Worm (Caenorhabditis elegans): ENCODE results near the gene clec-186.

clec-186 gene

ce11 chrIV:12834417-12834731, 31.5 kb upstream of the clec-186 start:
- TF ChIP-seq tra-4 (tag; optimal IDR thresholded peaks at IDR 0.05) = no peak
- TF ChIP-seq hnd-1 (tag; optimal IDR thresholded peaks at IDR 0.05) = no peak
- no peak for TF ChIP-seq tbx-37 (GFP tag; conservative IDR thresholded peaks at IDR 0.05)
- TF ChIP-seq B0310.2 (tag; optimal IDR thresholded peaks at IDR 0.05) = no peak
- no peak for TF ChIP-seq pes-1 (GFP tag; IDR thresholded peaks at IDR 0.05)
- no peak for TF ChIP-seq tbx-11 (GFP tag; IDR thresholded peaks at IDR 0.05)
- TF ChIP-seq scrt-1 (GFP tag; IDR thresholded peaks at IDR 0.05) = no peak
- no peak for TF ChIP-seq hmg-4 (GFP tag; optimal IDR thresholded peaks at IDR 0.05)
- no peak for TF ChIP-seq aly-1 (tag; optimal IDR thresholded peaks at IDR 0.05)
- no peak for TF ChIP-seq sea-1 (GFP tag; conservative IDR thresholded peaks at IDR 0.05)
- TF ChIP-seq ets-7 (tag; optimal IDR thresholded peaks at IDR 0.05) = no peak
- TF ChIP-seq flt-1 (GFP tag; IDR thresholded peaks at IDR 0.05) = no peak
- no peak for TF ChIP-seq ceh-13 (GFP tag; optimal IDR thresholded peaks at IDR 0.05)
- no peak for TF ChIP-seq ama-1 (optimal IDR thresholded peaks at IDR 0.05)
- no peak for TF ChIP-seq ceh-36 (tag; optimal IDR thresholded peaks at IDR 0.05)
- TF ChIP-seq F13C5.2 (tag; optimal IDR thresholded peaks at IDR 0.05) = no peak

- TF ChIP-seq ama-1 (optimal IDR thresholded peaks at IDR 0.05) (no peak), hmbx-1 (tag; optimal IDR thresholded peaks at IDR 0.05) (no peak), flt-1 (GFP tag; IDR thresholded peaks at IDR 0.05) (no peak), aly-1 (tag; optimal IDR thresholded peaks at IDR 0.05) (no peak), hnd-1 (tag; optimal IDR thresholded peaks at IDR 0.05) (no peak), F13C5.2 (tag; optimal IDR thresholded peaks at IDR 0.05) (no peak), B0310.2 (tag; optimal IDR thresholded peaks at IDR 0.05) (no peak), scrt-1 (GFP tag; IDR thresholded peaks at IDR 0.05) (no peak), ceh-36 (tag; optimal IDR thresholded peaks at IDR 0.05) (no peak), tra-4 (tag; optimal IDR thresholded peaks at IDR 0.05) (no peak), ets-7 (tag; optimal IDR thresholded peaks at IDR 0.05) (no peak), hmg-4 (GFP tag; optimal IDR thresholded peaks at IDR 0.05) (no peak), tbx-37 (GFP tag; conservative IDR thresholded peaks at IDR 0.05) (no peak), pes-1 (GFP tag; IDR thresholded peaks at IDR 0.05) (no peak), sea-1 (GFP tag; conservative IDR thresholded peaks at IDR 0.05) (no peak), tbx-11 (GFP tag; IDR thresholded peaks at IDR 0.05) (no peak), ceh-13 (GFP tag; optimal IDR thresholded peaks at IDR 0.05) (no peak)
These were observed 30.5 kb upstream of the clec-186 start for ce11 chrIV:12835363-12835762.

- TF ChIP-seq ceh-13 (GFP tag; optimal IDR thresholded peaks at IDR 0.05) = no peak
- TF ChIP-seq tra-4 (tag; optimal IDR thresholded peaks at IDR 0.05) = no peak
- TF ChIP-seq hmg-4 (GFP tag; optimal IDR thresholded peaks at IDR 0.05) = no peak
- no peak for TF ChIP-seq flt-1 (GFP tag; IDR thresholded peaks at IDR 0.05)
- no peak for TF ChIP-seq ets-7 (tag; optimal IDR thresholded peaks at IDR 0.05)
- TF ChIP-seq ceh-36 (tag; optimal IDR thresholded peaks at IDR 0.05) = no peak
- no peak for TF ChIP-seq aly-1 (tag; optimal IDR thresholded peaks at IDR 0.05)
- TF ChIP-seq pes-1 (GFP tag; IDR thresholded peaks at IDR 0.05) = no peak
- no peak for TF ChIP-seq ama-1 (optimal IDR thresholded peaks at IDR 0.05)
- no peak for TF ChIP-seq hnd-1 (tag; optimal IDR thresholded peaks at IDR 0.05)
- no peak for TF ChIP-seq hmbx-1 (tag; optimal IDR thresholded peaks at IDR 0.05)
These were observed 29.7 kb upstream of the clec-186 start, which contains the start of gene M02B1.3 for ce11 chrIV:12836208-12836607. Gene M02B1.3, plus strand, starts transcription at chrIV:12836508.

ce11 chrIV:12840348-12840747, 25.6 kb upstream of the clec-186 start:
- TF ChIP-seq hnd-1 (tag; optimal IDR thresholded peaks at IDR 0.05) = no peak

ce11 chrIV:12840873-12841272, 25.0 kb upstream of the clec-186 start:
- TF ChIP-seq scrt-1 (GFP tag; IDR thresholded peaks at IDR 0.05) = no peak
- no peak for TF ChIP-seq ama-1 (optimal IDR thresholded peaks at IDR 0.05)
- no peak for TF ChIP-seq F13C5.2 (tag; optimal IDR thresholded peaks at IDR 0.05)
- no peak for TF ChIP-seq ceh-36 (tag; optimal IDR thresholded peaks at IDR 0.05)
- no peak for TF ChIP-seq hmbx-1 (tag; optimal IDR thresholded peaks at IDR 0.05)
- TF ChIP-seq ceh-13 (GFP tag; optimal IDR thresholded peaks at IDR 0.05) = no peak
- no peak for TF ChIP-seq B0310.2 (tag; optimal IDR thresholded peaks at IDR 0.05)
- TF ChIP-seq hnd-1 (tag; optimal IDR thresholded peaks at IDR 0.05) = no peak
- no peak for TF ChIP-seq aly-1 (tag; optimal IDR thresholded peaks at IDR 0.05)
- no peak for TF ChIP-seq tbx-11 (GFP tag; IDR thresholded peaks at IDR 0.05)
- TF ChIP-seq sea-1 (GFP tag; conservative IDR thresholded peaks at IDR 0.05) = no peak
- TF ChIP-seq hmg-4 (GFP tag; optimal IDR thresholded peaks at IDR 0.05) = no peak
- no peak for TF ChIP-seq pes-1 (GFP tag; IDR thresholded peaks at IDR 0.05)
- no peak for TF ChIP-seq flt-1 (GFP tag; IDR thresholded peaks at IDR 0.05)
- TF ChIP-seq tbx-37 (GFP tag; conservative IDR thresholded peaks at IDR 0.05) = no peak
- TF ChIP-seq tra-4 (tag; optimal IDR thresholded peaks at IDR 0.05) = no peak
- TF ChIP-seq ets-7 (tag; optimal IDR thresholded peaks at IDR 0.05) = no peak

- TF ChIP-seq aly-1 (tag; optimal IDR thresholded peaks at IDR 0.05) (no peak), ets-7 (tag; optimal IDR thresholded peaks at IDR 0.05) (no peak), B0310.2 (tag; optimal IDR thresholded peaks at IDR 0.05) (no peak), hmg-4 (GFP tag; optimal IDR thresholded peaks at IDR 0.05) (no peak), F13C5.2 (tag; optimal IDR thresholded peaks at IDR 0.05) (no peak), ama-1 (optimal IDR thresholded peaks at IDR 0.05) (no peak), pes-1 (GFP tag; IDR thresholded peaks at IDR 0.05) (no peak), tbx-11 (GFP tag; IDR thresholded peaks at IDR 0.05) (no peak), hnd-1 (tag; optimal IDR thresholded peaks at IDR 0.05) (no peak), tra-4 (tag; optimal IDR thresholded peaks at IDR 0.05) (no peak), flt-1 (GFP tag; IDR thresholded peaks at IDR 0.05) (no peak), hmbx-1 (tag; optimal IDR thresholded peaks at IDR 0.05) (no peak), ceh-13 (GFP tag; optimal IDR thresholded peaks at IDR 0.05) (no peak), tbx-37 (GFP tag; conservative IDR thresholded peaks at IDR 0.05) (no peak), ceh-36 (tag; optimal IDR thresholded peaks at IDR 0.05) (no peak), scrt-1 (GFP tag; IDR thresholded peaks at IDR 0.05) (no peak), sea-1 (GFP tag; conservative IDR thresholded peaks at IDR 0.05) (no peak)
These were observed 23.8 kb upstream of the clec-186 start for ce11 chrIV:12842121-12842520.

- TF ChIP-seq tbx-37 (GFP tag; conservative IDR thresholded peaks at IDR 0.05) (no peak), ama-1 (optimal IDR thresholded peaks at IDR 0.05) (no peak), tra-4 (tag; optimal IDR thresholded peaks at IDR 0.05) (no peak), hmbx-1 (tag; optimal IDR thresholded peaks at IDR 0.05) (no peak), sea-1 (GFP tag; conservative IDR thresholded peaks at IDR 0.05) (no peak), pes-1 (GFP tag; IDR thresholded peaks at IDR 0.05) (no peak), hmg-4 (GFP tag; optimal IDR thresholded peaks at IDR 0.05) (no peak), ceh-13 (GFP tag; optimal IDR thresholded peaks at IDR 0.05) (no peak)
These were observed 23.0 kb upstream of the clec-186 start for ce11 chrIV:12842895-12843294.

Data from whole organism, early embryonic.